Worm (Caenorhabditis elegans) whole organism, L4/young adult: ENCODE data around the gene moc-5.

Experiments
- W03F9.2 ChIP-seq: fragments of 150-350 bp; optimal IDR thresholded peaks from 2 replicates; lab custom pipeline; 2014; ENCODE audit warnings: missing biosample characterization, missing genetic modification characterization
- dao-5 ChIP-seq: sonication (generic microtip); optimal IDR thresholded peaks from 2 replicates; lab custom pipeline; 2016; ENCODE audit warnings: missing genotype, missing genetic modification characterization, moderate library complexity, missing compliant biosample characterization
- him-1 ChIP-seq: sonication (generic microtip); optimal IDR thresholded peaks from 2 replicates; lab custom pipeline; 2016; ENCODE audit warnings: missing genotype, missing genetic modification reagents, missing genetic modification characterization, missing compliant biosample characterization

DNA sequence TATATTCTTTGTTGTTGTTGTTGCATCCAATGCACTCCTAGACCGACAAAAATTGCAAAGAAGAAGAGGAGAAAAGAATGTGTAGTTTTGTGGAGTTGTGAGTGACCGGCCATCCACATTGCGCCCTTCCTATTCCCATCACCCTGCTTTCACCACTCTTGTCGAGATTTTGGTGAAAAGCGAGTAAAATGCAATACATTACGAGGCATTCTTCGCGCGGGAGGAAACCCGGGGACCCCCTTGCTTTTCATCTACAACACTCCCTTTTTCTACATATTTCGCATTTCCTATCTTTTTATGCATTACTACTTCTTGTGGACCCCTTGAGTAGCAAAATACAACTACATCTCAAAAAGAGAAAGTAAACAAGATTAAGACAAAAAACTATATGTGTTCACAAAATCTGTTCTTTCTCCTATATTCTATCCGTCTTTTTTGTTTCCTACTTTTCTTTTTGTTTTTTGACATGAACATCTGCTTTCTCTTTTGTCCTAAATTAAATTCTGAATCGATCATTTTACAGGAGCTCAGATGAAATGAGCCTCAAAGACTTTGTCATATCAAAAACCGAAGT, 44.3 kb upstream of the moc-5 start, which contains the start of gene C11E4.6:
- no peak for TF ChIP-seq W03F9.2
- TF ChIP-seq him-1 (tag; lab: Kevin White, UChicago): no peak
- TF ChIP-seq dao-5 (tag; lab: Kevin White, UChicago): no peak
